Fruit fly (Drosophila melanogaster): ENCODE data around the gene CG15022.

The CG15022 gene

dm6 chr3L:4413800-4414446 is 46.2 kb downstream of the CG15022 start (continued):
- TF ChIP-seq Drgx (GFP tag; IDR thresholded peaks at IDR 0.05): peak; percentile 56
- TF ChIP-seq ATbp (GFP tag; optimal IDR thresholded peaks at IDR 0.05): no peak
- peak; percentile 52 for TF ChIP-seq CG2120 (GFP tag; optimal IDR thresholded peaks at IDR 0.05)
- TF ChIP-seq CG4617 (GFP tag; optimal IDR thresholded peaks at IDR 0.05; ENCODE audit: borderline replicate concordance): no peak
- TF ChIP-seq CG18476 (GFP tag; optimal IDR thresholded peaks at IDR 0.05): no peak
- no peak for TF ChIP-seq CG6654 (GFP tag; optimal IDR thresholded peaks at IDR 0.05)
- TF ChIP-seq CG10959 (GFP tag; IDR thresholded peaks at IDR 0.05): no peak
- TF ChIP-seq Eip74EF (GFP tag; optimal IDR thresholded peaks at IDR 0.05): no peak
- no peak for TF ChIP-seq ERR (GFP tag; optimal IDR thresholded peaks at IDR 0.05)
- no peak for TF ChIP-seq CG14667 (GFP tag; IDR thresholded peaks at IDR 0.05)
- peak; percentile 20 for TF ChIP-seq Fer1 (GFP tag; optimal IDR thresholded peaks at IDR 0.05)
- TF ChIP-seq dati (GFP tag; IDR thresholded peaks at IDR 0.05): no peak
- TF ChIP-seq Med (GFP tag): peak; percentile 95
- peak; percentile 98 for TF ChIP-seq CG10543 (GFP tag; optimal IDR thresholded peaks at IDR 0.05)
- TF ChIP-seq CrebB (tag; optimal IDR thresholded peaks at IDR 0.05): peak; percentile 46
- peak; percentile 52 for TF ChIP-seq unc-4 (GFP tag; IDR thresholded peaks at IDR 0.05; ENCODE audit: partially characterized antibody)
- TF ChIP-seq CG9932 (GFP tag; IDR thresholded peaks at IDR 0.05): peak; percentile 77
- no peak for TF ChIP-seq CG10321 (GFP tag; IDR thresholded peaks at IDR 0.05)
- TF ChIP-seq ash1 (GFP tag; optimal IDR thresholded peaks at IDR 0.05): peak; percentile 14
- TF ChIP-seq al (GFP tag; IDR thresholded peaks at IDR 0.05): peak; percentile 46; the same call in 1 of the 2 replicates
- TF ChIP-seq gcm (GFP tag; optimal IDR thresholded peaks at IDR 0.05): no peak
- no peak for TF ChIP-seq Rx (GFP tag; IDR thresholded peaks at IDR 0.05)
- no peak for TF ChIP-seq CG16863 (GFP tag; optimal IDR thresholded peaks at IDR 0.05)
- TF ChIP-seq CG10462 (GFP tag; optimal IDR thresholded peaks at IDR 0.05): no peak
- TF ChIP-seq Dll (GFP tag; IDR thresholded peaks at IDR 0.05; ENCODE audit: partially characterized antibody): peak; percentile 40; the same call in 3 of the 4 replicates
- TF ChIP-seq Antp (GFP tag; optimal IDR thresholded peaks at IDR 0.05): no peak
- TF ChIP-seq CG2875 (GFP tag; optimal IDR thresholded peaks at IDR 0.05): no peak
- TF ChIP-seq cad (GFP tag; optimal IDR thresholded peaks at IDR 0.05): no peak
- no peak for TF ChIP-seq stc (GFP tag; IDR thresholded peaks at IDR 0.05)
- TF ChIP-seq crol (GFP tag; IDR thresholded peaks at IDR 0.05): peak; percentile 98
- peak; percentile 8 for TF ChIP-seq zf30C (GFP tag; optimal IDR thresholded peaks at IDR 0.05)
- TF ChIP-seq CG1024 (GFP tag; IDR thresholded peaks at IDR 0.05): no peak
- TF ChIP-seq CG17328 (GFP tag; IDR thresholded peaks at IDR 0.05): 0 out of 2 replicates have a peak, but pooled peaks have one; percentile 33
- no peak for TF ChIP-seq CG18619 (GFP tag; optimal IDR thresholded peaks at IDR 0.05)
- no peak for TF ChIP-seq CG2712 (tag; optimal IDR thresholded peaks at IDR 0.05)
- TF ChIP-seq prd (optimal IDR thresholded peaks at IDR 0.05): no peak
- TF ChIP-seq prd (GFP tag; IDR thresholded peaks at IDR 0.05): no peak
- TF ChIP-seq cas (GFP tag; IDR thresholded peaks at IDR 0.05): no peak
- no peak for TF ChIP-seq fu2 (GFP tag; optimal IDR thresholded peaks at IDR 0.05)
- peak; percentile 4 for TF ChIP-seq grau (tag; optimal IDR thresholded peaks at IDR 0.05)
- no peak for TF ChIP-seq CG6254 (GFP tag; optimal IDR thresholded peaks at IDR 0.05)
- no peak for TF ChIP-seq fd102C (GFP tag; optimal IDR thresholded peaks at IDR 0.05)
- TF ChIP-seq Hsf (GFP tag; optimal IDR thresholded peaks at IDR 0.05): no peak
- no peak for TF ChIP-seq phol (tag; optimal IDR thresholded peaks at IDR 0.05)
- TF ChIP-seq cato (GFP tag; optimal IDR thresholded peaks at IDR 0.05; ENCODE audit: borderline replicate concordance): no peak
- TF ChIP-seq CG3995 (GFP tag; optimal IDR thresholded peaks at IDR 0.05): no peak
- no peak for TF ChIP-seq CG12659 (GFP tag; optimal IDR thresholded peaks at IDR 0.05)
- no peak for TF ChIP-seq CG7928 (GFP tag; optimal IDR thresholded peaks at IDR 0.05)
- TF ChIP-seq CG7271 (tag; optimal IDR thresholded peaks at IDR 0.05): no peak
- TF ChIP-seq ci (GFP tag; IDR thresholded peaks at IDR 0.05): peak; percentile 56; the same call in 1 of the 3 replicates
